Worm (Caenorhabditis elegans) whole organism, late embryonic: ENCODE results near the gene txdc-12.2.

Experiments
- K09A11.1 ChIP-seq: sonication (generic microtip); optimal IDR thresholded peaks from 2 replicates; lab custom pipeline; 2017; ENCODE audit warnings: antibody characterized with exemption, mild to moderate bottlenecking, missing genetic modification characterization, missing compliant biosample characterization; ENCODE audit not compliant: insufficient read depth
- Y22D7AL.16 ChIP-seq: sonication (generic microtip); optimal IDR thresholded peaks from 2 replicates; lab custom pipeline; 2016; ENCODE audit warnings: missing genetic modification characterization, missing compliant biosample characterization
- ceh-19 ChIP-seq: fragments of 200-800 bp; sonication (Bioruptor generic); optimal IDR thresholded peaks from 2 replicates; lab custom pipeline; 2018; ENCODE audit warnings: mild to moderate bottlenecking, missing genetic modification characterization, missing compliant biosample characterization
- ceh-22 ChIP-seq: sonication (generic microtip); optimal IDR thresholded peaks from 2 replicates; lab custom pipeline; 2017; ENCODE audit warnings: missing biosample characterization, missing genetic modification characterization
- ceh-45 ChIP-seq: fragments of 200-800 bp; sonication (Bioruptor generic); IDR thresholded peaks from 2 replicates; pipeline ENCODE4 v1.3.6; 2022; ENCODE audit warnings: missing genetic modification reagents, missing genetic modification characterization, missing compliant biosample characterization
- che-1 ChIP-seq: sonication (generic microtip); optimal IDR thresholded peaks from 2 replicates; lab custom pipeline; 2016; ENCODE audit warnings: mild to moderate bottlenecking, missing genetic modification characterization, missing compliant biosample characterization
- elt-2 ChIP-seq: sonication (generic microtip); optimal IDR thresholded peaks from 2 replicates; lab custom pipeline; 2016; ENCODE audit warnings: missing genetic modification reagents, missing genetic modification characterization, missing compliant biosample characterization
- madf-2 ChIP-seq: sonication (generic microtip); optimal IDR thresholded peaks from 2 replicates; lab custom pipeline; 2017; ENCODE audit warnings: missing genetic modification characterization, missing compliant biosample characterization
- pha-4 ChIP-seq: fragments of 150-350 bp; optimal IDR thresholded peaks from 2 replicates; lab custom pipeline; 2018; ENCODE audit warnings: missing biosample characterization, missing genetic modification reagents, missing genetic modification characterization
- pqm-1 ChIP-seq: sonication (generic microtip); optimal IDR thresholded peaks from 2 replicates; lab custom pipeline; 2016; ENCODE audit warnings: missing genetic modification characterization, missing compliant biosample characterization
- ref-2 ChIP-seq: sonication (generic microtip); optimal IDR thresholded peaks from 2 replicates; lab custom pipeline; 2016; ENCODE audit warnings: missing genetic modification characterization, missing compliant biosample characterization
- sox-2 ChIP-seq: fragments of 200-800 bp; sonication (Bioruptor generic); IDR thresholded peaks from 2 replicates; pipeline ENCODE4 v1.3.6; 2022; ENCODE audit warnings: missing genetic modification reagents, missing genetic modification characterization, missing compliant biosample characterization
- tbx-2 ChIP-seq: sonication (generic microtip); optimal IDR thresholded peaks from 2 replicates; lab custom pipeline; 2016; ENCODE audit warnings: missing genetic modification characterization, missing compliant biosample characterization

DNA sequence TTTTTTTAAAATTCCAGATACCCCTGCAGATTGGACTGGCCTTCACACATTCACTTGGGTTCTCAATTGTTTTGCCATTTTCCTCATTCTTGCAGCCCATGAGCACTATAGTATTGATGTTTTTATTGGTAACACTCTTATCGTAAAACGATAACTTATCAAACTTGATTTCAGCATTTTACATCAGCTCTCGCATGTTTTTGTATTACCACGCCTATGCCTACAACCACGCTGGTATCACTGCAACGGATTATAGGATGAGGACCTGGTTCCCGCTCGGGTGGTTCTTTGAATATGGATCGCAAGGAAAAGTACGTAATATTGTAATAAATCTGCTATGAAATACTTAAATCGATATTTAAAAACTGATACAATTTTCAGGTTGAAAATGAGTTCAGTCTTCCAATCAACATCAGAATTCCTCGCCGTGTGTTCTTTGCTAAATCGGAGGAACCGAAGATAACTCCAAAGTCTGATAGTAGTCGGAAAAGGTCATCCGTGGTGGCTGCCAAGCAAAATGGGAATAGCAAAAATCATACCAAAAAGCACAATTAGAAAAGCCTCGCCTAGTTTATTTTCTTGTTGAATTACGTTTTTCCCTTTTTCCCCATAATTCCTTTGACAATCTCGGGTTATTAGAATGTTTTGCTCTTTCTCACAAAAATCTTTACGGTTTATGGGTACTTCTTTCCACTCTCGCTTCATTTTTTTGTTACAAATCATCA lies 36.5 kb downstream of the txdc-12.2 start:
- no peak for TF ChIP-seq ref-2
- no peak for TF ChIP-seq sox-2 (GFP tag; lab: Robert Waterston, UW)
- TF ChIP-seq ceh-22 (tag; lab: Kevin White, UChicago) = no peak
- no peak for TF ChIP-seq tbx-2 (tag; lab: Kevin White, UChicago)
- no peak for TF ChIP-seq K09A11.1 (tag; lab: Kevin White, UChicago)
- no peak for TF ChIP-seq che-1
- TF ChIP-seq pha-4 (tag; lab: Kevin White, UChicago) = no peak
- TF ChIP-seq ceh-45 (GFP tag; lab: Robert Waterston, UW) = no peak
- TF ChIP-seq Y22D7AL.16 (tag; lab: Kevin White, UChicago) = no peak
- no peak for TF ChIP-seq ceh-19 (GFP tag; lab: Kevin White, UChicago)
- no peak for TF ChIP-seq elt-2
- no peak for TF ChIP-seq pqm-1 (tag; lab: Kevin White, UChicago)
- no peak for TF ChIP-seq madf-2 (tag; lab: Kevin White, UChicago)
